Worm (Caenorhabditis elegans) whole organism, L3 larva: ENCODE results near the gene arg-1.
"Not testable (repeated sequence)": the region's sequence is repeated elsewhere in the genome, so short reads cannot be mapped to it uniquely, and the experiment has no call there.

Experiments
- aly-2 ChIP-seq: fragments of 150-350 bp; optimal IDR thresholded peaks from 2 replicates; lab custom pipeline; 2014; ENCODE audit warnings: missing biosample characterization, missing genetic modification characterization
- ama-1 ChIP-seq: fragments of 150-350 bp; optimal IDR thresholded peaks from 2 replicates; lab custom pipeline; 2018
- ceh-16 ChIP-seq: sonication (generic microtip); optimal IDR thresholded peaks from 2 replicates; lab custom pipeline; 2017; ENCODE audit warnings: missing biosample characterization, missing genetic modification characterization
- ceh-28 ChIP-seq: fragments of 150-350 bp; optimal IDR thresholded peaks from 2 replicates; lab custom pipeline; 2014; ENCODE audit warnings: missing biosample characterization, missing genetic modification reagents, missing genetic modification characterization
- ceh-82 ChIP-seq: fragments of 150-350 bp; optimal IDR thresholded peaks from 2 replicates; lab custom pipeline; 2014; ENCODE audit warnings: missing biosample characterization, missing genetic modification characterization
- egl-27 ChIP-seq: sonication (generic microtip); optimal IDR thresholded peaks from 4 replicates; lab custom pipeline; 2017; ENCODE audit warnings: missing biosample characterization, missing genetic modification reagents, missing genetic modification characterization
- elt-2 ChIP-seq: sonication (generic microtip); optimal IDR thresholded peaks from 2 replicates; lab custom pipeline; 2016; ENCODE audit warnings: missing genetic modification reagents, mild to moderate bottlenecking, missing genetic modification characterization, missing compliant biosample characterization
- elt-3 ChIP-seq, 3 experiments: fragments of 150-350 bp in 1 of 3; sonication (generic microtip) in 2 of 3; optimal IDR thresholded peaks; 2 replicates in 2 of 3; 4 replicates in 1 of 3; lab custom pipeline; 2014 to 2017; ENCODE audit warnings: missing biosample characterization in 3 of 3, missing genetic modification characterization in 3 of 3
- fkh-10 ChIP-seq: sonication (generic microtip); optimal IDR thresholded peaks from 2 replicates; lab custom pipeline; 2017; ENCODE audit warnings: missing biosample characterization, missing genetic modification reagents, missing genetic modification characterization
- fos-1 ChIP-seq: fragments of 150-350 bp; optimal IDR thresholded peaks from 2 replicates; lab custom pipeline; 2014; ENCODE audit warnings: missing biosample characterization, missing genetic modification characterization
- hmg-11 ChIP-seq: sonication (generic microtip); optimal IDR thresholded peaks from 2 replicates; lab custom pipeline; 2016; ENCODE audit warnings: missing genetic modification characterization, missing compliant biosample characterization
- lin-15B ChIP-seq: fragments of 150-350 bp; optimal IDR thresholded peaks from 2 replicates; lab custom pipeline; 2014; ENCODE audit warnings: missing biosample characterization, missing genetic modification characterization
- lsy-12 ChIP-seq: sonication (generic microtip); optimal IDR thresholded peaks from 2 replicates; lab custom pipeline; 2016; ENCODE audit warnings: mild to moderate bottlenecking, missing genetic modification characterization, missing compliant biosample characterization
- mdl-1 ChIP-seq: fragments of 150-350 bp; optimal IDR thresholded peaks from 2 replicates; lab custom pipeline; 2014; ENCODE audit warnings: missing biosample characterization, missing genetic modification characterization
- mml-1 ChIP-seq: fragments of 150-350 bp; sonication (generic microtip); optimal IDR thresholded peaks from 3 replicates; lab custom pipeline; 2014; ENCODE audit warnings: missing biosample characterization, missing genetic modification characterization
- nfya-1 ChIP-seq: sonication (generic microtip); optimal IDR thresholded peaks from 2 replicates; lab custom pipeline; 2017; ENCODE audit warnings: missing genetic modification characterization, mild to moderate bottlenecking, missing compliant biosample characterization, antibody characterized with exemption, moderate library complexity; ENCODE audit not compliant: insufficient read depth
- nhr-11 ChIP-seq: fragments of 150-350 bp; optimal IDR thresholded peaks from 2 replicates; lab custom pipeline; 2014; ENCODE audit warnings: missing biosample characterization, missing genetic modification characterization
- nhr-237 ChIP-seq: fragments of 150-350 bp; optimal IDR thresholded peaks from 2 replicates; lab custom pipeline; 2014; ENCODE audit warnings: missing biosample characterization, missing genetic modification characterization
- nhr-25 ChIP-seq: sonication (generic microtip); optimal IDR thresholded peaks from 2 replicates; lab custom pipeline; 2017; ENCODE audit warnings: missing biosample characterization, missing genetic modification characterization
- nhr-76 ChIP-seq: fragments of 150-350 bp; sonication (generic microtip); optimal IDR thresholded peaks from 5 replicates; lab custom pipeline; 2014; ENCODE audit warnings: missing biosample characterization, missing genetic modification characterization
- nhr-77 ChIP-seq: fragments of 150-350 bp; optimal IDR thresholded peaks from 2 replicates; lab custom pipeline; 2014; ENCODE audit warnings: missing biosample characterization, missing genetic modification characterization
- pha-4 ChIP-seq: fragments of 150-350 bp; optimal IDR thresholded peaks from 2 replicates; lab custom pipeline; 2014; ENCODE audit warnings: missing biosample characterization, missing genetic modification reagents, missing genetic modification characterization
- sea-2 ChIP-seq: fragments of 150-350 bp; sonication (generic microtip); optimal IDR thresholded peaks from 4 replicates; lab custom pipeline; 2014; ENCODE audit warnings: missing biosample characterization, missing genetic modification reagents, missing genetic modification characterization
- snpc-4 ChIP-seq: fragments of 150-350 bp; optimal IDR thresholded peaks from 2 replicates; lab custom pipeline; 2014; ENCODE audit warnings: missing biosample characterization, missing genetic modification characterization
- unc-39 ChIP-seq: sonication (generic microtip); optimal IDR thresholded peaks from 4 replicates; lab custom pipeline; 2017; ENCODE audit warnings: missing biosample characterization, missing genetic modification characterization
- unc-62 ChIP-seq: fragments of 150-350 bp; sonication (generic microtip); optimal IDR thresholded peaks from 4 replicates; lab custom pipeline; 2014; ENCODE audit warnings: missing biosample characterization, missing genetic modification reagents, missing genetic modification characterization
- ztf-11 ChIP-seq: fragments of 150-350 bp; optimal IDR thresholded peaks from 2 replicates; lab custom pipeline; 2014; ENCODE audit warnings: missing biosample characterization, missing genetic modification characterization

arg-1 gene

DNA sequence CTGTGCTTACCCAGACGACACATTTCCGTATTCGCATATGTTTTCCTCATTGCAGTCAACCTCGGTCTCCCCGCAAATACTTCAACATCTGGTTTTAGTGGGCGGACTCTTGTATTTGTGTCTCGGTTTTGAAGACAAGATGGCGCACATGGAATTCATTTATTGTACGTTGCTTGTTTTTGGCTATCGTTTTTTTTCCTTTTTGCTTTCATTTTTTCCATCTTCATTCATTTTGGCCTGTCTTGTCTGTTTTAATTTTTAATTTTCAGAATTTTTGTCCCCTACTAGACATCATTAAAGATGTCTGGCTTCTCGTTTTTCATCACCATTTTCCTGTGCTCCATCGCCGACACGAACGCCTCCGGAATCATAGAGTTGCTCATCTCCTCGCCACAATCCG is at the start of gene arg-1:
Gene arg-1, plus strand, starts transcription at position 301 of the 400 bp plus-strand sequence.
- TF ChIP-seq ceh-28, result no peak
- no peak for TF ChIP-seq ztf-11 (tag; lab: Kevin White, UChicago)
- TF ChIP-seq ceh-16, result no peak
- no peak for TF ChIP-seq ceh-82
- no peak for TF ChIP-seq fkh-10 (GFP tag; lab: Kevin White, UChicago)

ce11 chrX:1737606-1738005 is 49.1 kb upstream of the arg-1 start, which contains the start of gene F07G6.10:
TSS of gene F07G6.10 (plus strand) at chrX:1737906.
- TF ChIP-seq unc-39 (tag; lab: Kevin White, UChicago) (no peak), nhr-11 (tag; lab: Kevin White, UChicago) (no peak), sea-2 (GFP tag; lab: Kevin White, UChicago) (no peak), unc-62 (GFP tag; lab: Kevin White, UChicago) (no peak), ztf-11 (tag; lab: Kevin White, UChicago) (no peak)
- TF ChIP-seq, all 47 proteins: peak for 0

ce11 chrX:1742530-1742929 is 44.2 kb upstream of the arg-1 start, which contains the start of gene Y75D11A.2:
TSS of gene Y75D11A.2 (plus strand) at chrX:1742830.
- TF ChIP-seq pha-4, nhr-237, nhr-76 (tag; lab: Kevin White, UChicago): not testable (repeated sequence)

DNA sequence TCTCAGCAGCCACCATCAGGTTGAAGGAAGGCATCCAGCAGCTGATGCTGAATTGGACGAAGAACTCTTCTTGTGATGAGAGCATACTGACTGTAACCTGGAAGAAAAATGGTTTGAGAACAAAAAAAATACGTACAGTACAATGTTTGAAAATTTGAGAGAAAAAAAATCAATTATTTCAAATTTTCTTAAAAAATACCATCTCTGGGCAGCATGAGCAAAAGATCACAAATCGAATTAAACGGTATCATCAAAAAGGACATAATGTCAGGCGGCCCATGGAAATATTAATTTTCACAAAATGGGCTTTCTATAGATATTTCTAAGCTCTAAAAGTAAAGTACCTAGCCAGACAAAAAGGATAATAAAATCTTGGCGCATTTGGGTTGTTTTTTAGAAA is 40.6 kb upstream of the arg-1 start, which contains the start of gene Y75D11A.3:
Gene Y75D11A.3, minus strand, starts transcription at position 101 of the 400 bp plus-strand sequence.
- not testable (repeated sequence) for TF ChIP-seq hmg-11; elt-3 (tag; optimal IDR thresholded peaks at IDR 0.05; lab: Kevin White, UChicago); pha-4 (tag; lab: Kevin White, UChicago)

DNA sequence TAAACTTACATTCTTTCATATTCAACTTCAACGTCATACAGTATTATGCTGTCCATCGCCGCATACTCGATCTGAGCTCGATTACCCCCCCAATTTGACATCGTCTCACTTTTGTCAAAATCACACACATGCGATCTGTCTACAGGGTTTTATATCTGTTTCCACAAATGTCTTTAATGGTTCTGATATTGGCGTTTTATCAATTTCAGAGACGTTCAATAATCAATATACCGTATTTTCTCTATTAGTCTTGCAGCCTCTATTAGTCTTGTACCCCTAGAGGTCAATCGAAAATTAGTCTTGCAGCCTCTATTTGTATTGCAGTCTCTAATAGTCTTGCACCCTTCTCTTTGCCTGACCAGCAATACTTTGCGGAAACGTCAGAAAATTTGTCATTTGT is 38.2 kb upstream of the arg-1 start, which contains the start of gene Y75D11A.6:
Gene Y75D11A.6, minus strand, starts transcription at position 101 of the 400 bp plus-strand sequence.
- TF ChIP-seq lsy-12, nhr-11, lin-15B (tag; lab: Kevin White, UChicago): not testable (repeated sequence)
- TF ChIP-seq, all 47 proteins: peak for 0; not testable (repeated sequence) for 47

- no peak for TF ChIP-seq aly-2 (tag; lab: Kevin White, UChicago)
- TF ChIP-seq nhr-11 (tag; lab: Kevin White, UChicago), result no peak
Observed at ce11 chrX:1769636-1770035, 17.1 kb upstream of the arg-1 start.

DNA sequence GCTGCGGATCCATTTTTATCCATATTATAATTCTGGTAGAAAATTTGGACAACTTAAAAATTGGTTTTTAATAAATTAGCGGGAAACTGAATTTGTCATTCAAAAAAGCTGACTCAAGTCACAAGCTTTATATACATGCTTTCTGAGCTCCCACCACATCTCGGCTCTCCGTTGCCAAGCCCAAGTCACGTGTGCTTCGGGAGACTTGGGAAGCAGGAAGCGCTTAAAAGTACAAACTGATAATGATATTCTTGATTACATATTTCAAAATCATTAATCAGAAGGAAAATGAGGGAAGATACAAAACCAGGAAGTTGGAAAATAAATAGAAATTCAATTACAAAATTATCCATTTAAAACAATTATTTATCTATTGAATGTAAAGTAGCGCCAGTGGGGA is 8.7 kb upstream of the arg-1 start, which contains the start of gene elc-2:
Gene elc-2, minus strand, starts transcription at position 101 of the 400 bp plus-strand sequence.
- no peak for TF ChIP-seq mml-1 (tag; lab: Kevin White, UChicago)
- no peak for TF ChIP-seq sea-2 (GFP tag; lab: Kevin White, UChicago)
- no peak for TF ChIP-seq snpc-4 (tag; lab: Kevin White, UChicago)
- no peak for TF ChIP-seq ama-1 (lab: Kevin White, UChicago)
- TF ChIP-seq fkh-10 (GFP tag; lab: Kevin White, UChicago), result no peak
- TF ChIP-seq nhr-76 (tag; lab: Kevin White, UChicago), result no peak
- no peak for TF ChIP-seq nfya-1
- no peak for TF ChIP-seq elt-2 (tag; lab: Kevin White, UChicago)
- no peak for TF ChIP-seq egl-27
- no peak for TF ChIP-seq nhr-77

- TF ChIP-seq nhr-11 (tag; lab: Kevin White, UChicago), result no peak
- no peak for TF ChIP-seq ceh-16
- TF ChIP-seq mdl-1 (tag; lab: Kevin White, UChicago), result no peak
- no peak for TF ChIP-seq nhr-25 (tag; lab: Kevin White, UChicago)
- no peak for TF ChIP-seq fos-1 (tag; lab: Kevin White, UChicago)
- no peak for TF ChIP-seq sea-2 (GFP tag; lab: Kevin White, UChicago)
- TF ChIP-seq aly-2 (tag; lab: Kevin White, UChicago), result no peak
Observed at ce11 chrX:1785692-1786091, 1.0 kb upstream of the arg-1 start.
